Worm (Caenorhabditis elegans) whole organism, L4/young adult: ENCODE results near the gene osm-9.
"Not testable (repeated sequence)": the region's sequence is repeated elsewhere in the genome, so short reads cannot be mapped to it uniquely, and the experiment has no call there.

Experiments
- W03F9.2 ChIP-seq: fragments of 150-350 bp; optimal IDR thresholded peaks from 2 replicates; lab custom pipeline; 2014; ENCODE audit warnings: missing biosample characterization, missing genetic modification characterization
- dao-5 ChIP-seq: sonication (generic microtip); optimal IDR thresholded peaks from 2 replicates; lab custom pipeline; 2016; ENCODE audit warnings: missing genotype, missing genetic modification characterization, moderate library complexity, missing compliant biosample characterization
- him-1 ChIP-seq: sonication (generic microtip); optimal IDR thresholded peaks from 2 replicates; lab custom pipeline; 2016; ENCODE audit warnings: missing genotype, missing genetic modification reagents, missing genetic modification characterization, missing compliant biosample characterization

osm-9 gene

ce11 chrIV:3557331-3557730 lies at the start of gene osm-9:
osm-9 (minus strand) TSS chrIV:3557431.
- no peak for TF ChIP-seq W03F9.2 (tag; lab: Kevin White, UChicago)
- TF ChIP-seq him-1 (tag; lab: Kevin White, UChicago), result no peak
- TF ChIP-seq dao-5, result no peak

ce11 chrIV:3606285-3606834 lies 49.1 kb upstream of the osm-9 start, which contains the start of the genes Y37E11B.10 and kgb-2:
Y37E11B.10 (minus strand) TSS chrIV:3606466.
kgb-2 (plus strand) TSS chrIV:3606784.
- TF ChIP-seq W03F9.2 (tag; lab: Kevin White, UChicago), result no peak
- TF ChIP-seq dao-5, result no peak
- TF ChIP-seq him-1 (tag; lab: Kevin White, UChicago), result no peak

- TF ChIP-seq dao-5, result no peak
Observed at ce11 chrIV:3604104-3604503, 46.9 kb upstream of the osm-9 start.

ce11 chrIV:3601846-3602245 lies 44.6 kb upstream of the osm-9 start:
- TF ChIP-seq him-1 (tag; lab: Kevin White, UChicago) (no peak), W03F9.2 (tag; lab: Kevin White, UChicago) (no peak), dao-5 (no peak)

- TF ChIP-seq W03F9.2 (tag; lab: Kevin White, UChicago), result no peak
- TF ChIP-seq him-1 (tag; lab: Kevin White, UChicago), result no peak
- no peak for TF ChIP-seq dao-5
Observed at ce11 chrIV:3599958-3600357, 42.7 kb upstream of the osm-9 start, which contains the start of gene Y37E11B.7. Y37E11B.7 (minus strand) TSS chrIV:3600164.

- TF ChIP-seq dao-5 (no peak), W03F9.2 (tag; lab: Kevin White, UChicago) (no peak), him-1 (tag; lab: Kevin White, UChicago) (no peak)
Observed at ce11 chrIV:3599126-3599525, 41.9 kb upstream of the osm-9 start, which contains the start of gene Y37E11B.6. Y37E11B.6 (minus strand) TSS chrIV:3599306.

ce11 chrIV:3598452-3598851 lies 41.2 kb upstream of the osm-9 start, which contains the start of gene Y37E11B.5:
Y37E11B.5 (minus strand) TSS chrIV:3598552.
- TF ChIP-seq him-1 (tag; lab: Kevin White, UChicago), result no peak
- no peak for TF ChIP-seq W03F9.2 (tag; lab: Kevin White, UChicago)
- TF ChIP-seq dao-5, result no peak

ce11 chrIV:3597356-3597755 lies 40.1 kb upstream of the osm-9 start:
- TF ChIP-seq him-1 (tag; lab: Kevin White, UChicago) (no peak), dao-5 (no peak), W03F9.2 (tag; lab: Kevin White, UChicago) (no peak)

ce11 chrIV:3593513-3593912 lies 36.3 kb upstream of the osm-9 start, which contains the start of gene taf-2:
taf-2 (minus strand) TSS chrIV:3593613.
- no peak for TF ChIP-seq him-1 (tag; lab: Kevin White, UChicago)

- TF ChIP-seq him-1 (tag; lab: Kevin White, UChicago), result no peak
- TF ChIP-seq dao-5, result no peak
- no peak for TF ChIP-seq W03F9.2 (tag; lab: Kevin White, UChicago)
Observed at ce11 chrIV:3590821-3591220, 33.6 kb upstream of the osm-9 start.

ce11 chrIV:3582806-3583205 lies 25.6 kb upstream of the osm-9 start, which contains the start of gene blos-7:
blos-7 (minus strand) TSS chrIV:3582906.
- TF ChIP-seq W03F9.2 (tag; lab: Kevin White, UChicago); him-1 (tag; lab: Kevin White, UChicago); dao-5: not testable (repeated sequence)

- TF ChIP-seq W03F9.2 (tag; lab: Kevin White, UChicago), result no peak
- TF ChIP-seq him-1 (tag; lab: Kevin White, UChicago), result no peak
- TF ChIP-seq dao-5, result no peak
Observed at ce11 chrIV:3579477-3579975, 22.3 kb upstream of the osm-9 start, which contains the start of gene Y37E11B.1. Y37E11B.1 (plus strand) TSS chrIV:3579621.

ce11 chrIV:3578667-3579066 lies 21.4 kb upstream of the osm-9 start:
- TF ChIP-seq him-1 (tag; lab: Kevin White, UChicago) (no peak), dao-5 (no peak), W03F9.2 (tag; lab: Kevin White, UChicago) (no peak)

ce11 chrIV:3578155-3578554 lies 20.9 kb upstream of the osm-9 start, which contains the start of gene Y37E11B.2:
Y37E11B.2 (plus strand) TSS chrIV:3578455.
- TF ChIP-seq W03F9.2 (tag; lab: Kevin White, UChicago) (no peak), dao-5 (no peak), him-1 (tag; lab: Kevin White, UChicago) (no peak)

ce11 chrIV:3570612-3571011 lies 13.4 kb upstream of the osm-9 start:
- TF ChIP-seq dao-5 (no peak), W03F9.2 (tag; lab: Kevin White, UChicago) (no peak), him-1 (tag; lab: Kevin White, UChicago) (no peak)
